Worm (Caenorhabditis elegans) whole organism, L4 larva: ENCODE results near the gene T05B11.4.

ENCODE experiments used
- D1046.2 ChIP-seq: fragments of 200-800 bp; sonication (Bioruptor generic); IDR thresholded peaks from 2 replicates; pipeline ENCODE4 v1.3.6; 2022; ENCODE audit warnings: missing genetic modification characterization, missing compliant biosample characterization
- ceh-28 ChIP-seq: fragments of 150-350 bp; optimal IDR thresholded peaks from 2 replicates; lab custom pipeline; 2014; ENCODE audit warnings: missing biosample characterization, missing genetic modification reagents, missing genetic modification characterization
- ceh-62 ChIP-seq: sonication (generic microtip); optimal IDR thresholded peaks from 2 replicates; lab custom pipeline; 2017; ENCODE audit warnings: missing biosample characterization, missing genetic modification characterization
- cey-2 ChIP-seq: sonication (generic microtip); optimal IDR thresholded peaks from 3 replicates; lab custom pipeline; 2017; ENCODE audit warnings: missing genetic modification characterization, mild to moderate bottlenecking, missing compliant biosample characterization, antibody characterized with exemption, borderline replicate concordance; ENCODE audit not compliant: insufficient read depth
- hmg-1.1 ChIP-seq: fragments of 200-800 bp; sonication (Bioruptor generic); IDR thresholded peaks from 2 replicates; pipeline ENCODE4 v1.3.6; 2022; ENCODE audit warnings: missing genetic modification reagents, missing genetic modification characterization, missing compliant biosample characterization
- lsy-2 ChIP-seq, 2 experiments: fragments of 150-350 bp in 1 of 2; sonication (generic microtip) in 1 of 2; optimal IDR thresholded peaks; 2 replicates each; lab custom pipeline; 2014 to 2017; ENCODE audit warnings: missing biosample characterization in 2 of 2, missing genetic modification characterization in 2 of 2
- nhr-10 ChIP-seq: fragments of 150-350 bp; optimal IDR thresholded peaks from 2 replicates; lab custom pipeline; 2014; ENCODE audit warnings: missing biosample characterization, missing genetic modification characterization
- pha-4 ChIP-seq, 2 experiments: fragments of 150-350 bp in 1 of 2; fragments of 200-800 bp in 1 of 2; sonication (Bioruptor generic) in 1 of 2; IDR thresholded peaks in 1 of 2; optimal IDR thresholded peaks in 1 of 2; 2 replicates each; pipeline versions ENCODE4 v1.3.6 to Lab custom; 2014 to 2022; ENCODE audit warnings: missing genetic modification characterization in 2 of 2, missing genetic modification reagents in 2 of 2, missing biosample characterization in 1 of 2, missing compliant biosample characterization in 1 of 2
- pqm-1 ChIP-seq: sonication (generic microtip); optimal IDR thresholded peaks from 2 replicates; lab custom pipeline; 2017; ENCODE audit warnings: missing biosample characterization, missing genetic modification characterization
- zag-1 ChIP-seq: fragments of 150-350 bp; optimal IDR thresholded peaks from 2 replicates; lab custom pipeline; 2014; ENCODE audit warnings: missing biosample characterization, missing genetic modification characterization
- zip-2 ChIP-seq: fragments of 150-350 bp; optimal IDR thresholded peaks from 2 replicates; lab custom pipeline; 2014; ENCODE audit warnings: missing biosample characterization, missing genetic modification characterization

ce11 chrV:7747132-7747531 lies 7.3 kb downstream of the T05B11.4 start:
- TF ChIP-seq D1046.2 (GFP tag; lab: Robert Waterston, UW) (no peak), zag-1 (tag; lab: Kevin White, UChicago) (no peak), lsy-2 (tag; optimal IDR thresholded peaks at IDR 0.05; lab: Kevin White, UChicago) (no peak), ceh-28 (tag; lab: Kevin White, UChicago) (no peak), pha-4 (GFP tag; IDR thresholded peaks at IDR 0.05; lab: Robert Waterston, UW) (no peak), pha-4 (tag; optimal IDR thresholded peaks at IDR 0.05; lab: Kevin White, UChicago) (no peak), cey-2 (tag; lab: Kevin White, UChicago) (no peak), nhr-10 (tag; lab: Kevin White, UChicago) (no peak), zip-2 (no peak), ceh-62 (tag; lab: Kevin White, UChicago) (no peak), pqm-1 (no peak), hmg-1.1 (GFP tag; lab: Robert Waterston, UW) (no peak)
